Worm (Caenorhabditis elegans) whole organism, L1 larva: Measurements from ENCODE around the gene E04D5.5.
A peak's percentile ranks its signal among the peaks of the same experiment; 100 is the strongest.

Source experiments
- C04F5.9 ChIP-seq: sonication (generic microtip); optimal IDR thresholded peaks from 2 replicates; lab custom pipeline; 2016; ENCODE audit warnings: missing genetic modification characterization, missing compliant biosample characterization
- C16A3.4 ChIP-seq: fragments of 150-350 bp; optimal IDR thresholded peaks from 2 replicates; lab custom pipeline; 2014; ENCODE audit warnings: missing biosample characterization, missing genetic modification characterization
- C34B4.2 ChIP-seq: sonication (generic microtip); optimal IDR thresholded peaks from 2 replicates; lab custom pipeline; 2017; ENCODE audit warnings: mild to moderate bottlenecking, missing genetic modification characterization, missing compliant biosample characterization
- F16B12.6 ChIP-seq: fragments of 150-350 bp; optimal IDR thresholded peaks from 2 replicates; lab custom pipeline; 2014; ENCODE audit warnings: missing biosample characterization, missing genetic modification characterization
- Y116A8C.19 ChIP-seq: sonication (generic microtip); optimal IDR thresholded peaks from 2 replicates; lab custom pipeline; 2016; ENCODE audit warnings: missing compliant biosample characterization, missing genetic modification characterization, borderline replicate concordance
- aly-2 ChIP-seq: fragments of 150-350 bp; optimal IDR thresholded peaks from 2 replicates; lab custom pipeline; 2014; ENCODE audit warnings: missing biosample characterization, missing genetic modification characterization
- ama-1 ChIP-seq: fragments of 150-350 bp; optimal IDR thresholded peaks from 2 replicates; lab custom pipeline; 2014
- blmp-1 ChIP-seq: fragments of 150-350 bp; optimal IDR thresholded peaks from 2 replicates; lab custom pipeline; 2014; ENCODE audit warnings: missing biosample characterization, missing genetic modification characterization
- ceh-63 ChIP-seq: fragments of 200-800 bp; sonication (Bioruptor generic); optimal IDR thresholded peaks from 2 replicates; lab custom pipeline; 2018; ENCODE audit warnings: mild to moderate bottlenecking, missing genetic modification characterization, missing compliant biosample characterization
- ceh-8 ChIP-seq: fragments of 200-800 bp; sonication (Bioruptor generic); optimal IDR thresholded peaks from 2 replicates; lab custom pipeline; 2018; ENCODE audit warnings: mild to moderate bottlenecking, missing genetic modification characterization, moderate library complexity, missing compliant biosample characterization
- ceh-90 ChIP-seq: sonication (generic microtip); optimal IDR thresholded peaks from 2 replicates; lab custom pipeline; 2016; ENCODE audit warnings: missing genetic modification characterization, missing compliant biosample characterization
- dsc-1 ChIP-seq: sonication (generic microtip); optimal IDR thresholded peaks from 2 replicates; lab custom pipeline; 2016; ENCODE audit warnings: mild to moderate bottlenecking, missing genetic modification characterization, missing compliant biosample characterization
- efl-1 ChIP-seq, 4 experiments: fragments of 150-350 bp; optimal IDR thresholded peaks in 3 of 4; peaks in 1 of 4; 1 replicate in 1 of 4; 2 replicates in 3 of 4; lab custom pipeline; 2014; ENCODE audit warnings: missing biosample characterization in 2 of 4, missing genetic modification characterization in 2 of 4, missing genetic modification reagents in 2 of 4
- efl-3 ChIP-seq: fragments of 200-800 bp; sonication (Bioruptor generic); optimal IDR thresholded peaks from 2 replicates; lab custom pipeline; 2018; ENCODE audit warnings: mild to moderate bottlenecking, missing genetic modification characterization, missing compliant biosample characterization
- egl-13 ChIP-seq: sonication (generic microtip); optimal IDR thresholded peaks from 2 replicates; lab custom pipeline; 2016; ENCODE audit warnings: missing genotype, missing genetic modification reagents, missing genetic modification characterization, missing compliant biosample characterization
- elt-3 ChIP-seq, 6 experiments: fragments of 150-350 bp in 1 of 6; sonication (generic microtip); optimal IDR thresholded peaks; 2 replicates each; lab custom pipeline; 2017 to 2018; ENCODE audit warnings: missing biosample characterization in 6 of 6, missing genetic modification characterization in 6 of 6, inconsistent platforms in 1 of 6
- fkh-10 ChIP-seq: sonication (generic microtip); optimal IDR thresholded peaks from 2 replicates; lab custom pipeline; 2017; ENCODE audit warnings: missing biosample characterization, missing genetic modification reagents, missing genetic modification characterization
- fkh-8 ChIP-seq: sonication (generic microtip); optimal IDR thresholded peaks from 2 replicates; lab custom pipeline; 2016; ENCODE audit warnings: mild to moderate bottlenecking, missing genetic modification characterization, missing compliant biosample characterization
- hlh-4 ChIP-seq: sonication (generic microtip); optimal IDR thresholded peaks from 2 replicates; lab custom pipeline; 2016; ENCODE audit warnings: mild to moderate bottlenecking, missing genetic modification characterization, missing compliant biosample characterization
- hpl-2 ChIP-seq: fragments of 150-350 bp; optimal IDR thresholded peaks from 2 replicates; lab custom pipeline; 2014; ENCODE audit warnings: missing biosample characterization, missing genetic modification reagents, missing genetic modification characterization
- irx-1 ChIP-seq: sonication (generic microtip); optimal IDR thresholded peaks from 2 replicates; lab custom pipeline; 2016; ENCODE audit warnings: missing genetic modification characterization, missing compliant biosample characterization
- isw-1 ChIP-seq: fragments of 200-800 bp; sonication (Bioruptor generic); IDR thresholded peaks from 2 replicates; pipeline ENCODE4 v1.3.6; 2022; ENCODE audit warnings: missing genetic modification characterization, missing compliant biosample characterization
- jun-1 ChIP-seq: fragments of 150-350 bp; optimal IDR thresholded peaks from 2 replicates; lab custom pipeline; 2014; ENCODE audit warnings: missing biosample characterization, missing genetic modification reagents, missing genetic modification characterization
- lin-13 ChIP-seq: fragments of 150-350 bp; optimal IDR thresholded peaks from 2 replicates; lab custom pipeline; 2014; ENCODE audit warnings: missing biosample characterization, missing genetic modification reagents, missing genetic modification characterization
- lin-14 ChIP-seq: fragments of 200-800 bp; sonication (Bioruptor generic); optimal IDR thresholded peaks from 2 replicates; lab custom pipeline; 2018; ENCODE audit warnings: mild to moderate bottlenecking, missing genetic modification characterization, moderate library complexity, missing compliant biosample characterization
- lin-15B ChIP-seq: fragments of 150-350 bp; sonication (generic microtip); optimal IDR thresholded peaks from 3 replicates; lab custom pipeline; 2014; ENCODE audit warnings: missing biosample characterization, missing genetic modification characterization
- lin-39 ChIP-seq: fragments of 150-350 bp; optimal IDR thresholded peaks from 2 replicates; lab custom pipeline; 2014; ENCODE audit warnings: missing biosample characterization, missing genetic modification reagents, missing genetic modification characterization
- lir-3 ChIP-seq: sonication (generic microtip); optimal IDR thresholded peaks from 2 replicates; lab custom pipeline; 2016; ENCODE audit warnings: mild to moderate bottlenecking, missing genetic modification characterization, moderate library complexity, missing compliant biosample characterization; ENCODE audit not compliant: poor library complexity
- lsy-2 ChIP-seq, 2 experiments: fragments of 150-350 bp; optimal IDR thresholded peaks; 2 replicates each; lab custom pipeline; 2014; ENCODE audit warnings: missing biosample characterization in 2 of 2, missing genetic modification characterization in 2 of 2
- mep-1 ChIP-seq: fragments of 150-350 bp; optimal IDR thresholded peaks from 2 replicates; lab custom pipeline; 2014; ENCODE audit warnings: missing biosample characterization, missing genetic modification characterization
- nhr-12 ChIP-seq: sonication (generic microtip); optimal IDR thresholded peaks from 2 replicates; lab custom pipeline; 2017; ENCODE audit warnings: missing biosample characterization, missing genetic modification characterization
- nhr-19 ChIP-seq: fragments of 200-800 bp; sonication (Bioruptor generic); conservative IDR thresholded peaks from 2 replicates; pipeline ENCODE4 v1.3.6; 2022; ENCODE audit warnings: missing genetic modification characterization, missing compliant biosample characterization
- nhr-237 ChIP-seq: fragments of 150-350 bp; optimal IDR thresholded peaks from 2 replicates; lab custom pipeline; 2014; ENCODE audit warnings: missing biosample characterization, missing genetic modification characterization
- nhr-28 ChIP-seq: fragments of 150-350 bp; optimal IDR thresholded peaks from 2 replicates; lab custom pipeline; 2014; ENCODE audit warnings: missing biosample characterization, missing genetic modification characterization
- nhr-47 ChIP-seq: sonication (generic microtip); optimal IDR thresholded peaks from 2 replicates; lab custom pipeline; 2016; ENCODE audit warnings: mild to moderate bottlenecking, missing genetic modification characterization, moderate library complexity, missing compliant biosample characterization
- nhr-76 ChIP-seq: sonication (generic microtip); optimal IDR thresholded peaks from 2 replicates; lab custom pipeline; 2017; ENCODE audit warnings: missing biosample characterization, missing genetic modification characterization
- nhr-77 ChIP-seq: fragments of 150-350 bp; optimal IDR thresholded peaks from 2 replicates; lab custom pipeline; 2014; ENCODE audit warnings: missing biosample characterization, missing genetic modification characterization
- nhr-84 ChIP-seq: sonication (generic microtip); optimal IDR thresholded peaks from 2 replicates; lab custom pipeline; 2017; ENCODE audit warnings: missing biosample characterization, missing genetic modification characterization
- nhr-85 ChIP-seq: sonication (generic microtip); peaks from one replicate; lab custom pipeline; 2016; ENCODE audit warnings: missing genetic modification characterization, inconsistent platforms, missing compliant biosample characterization
- pag-3 ChIP-seq: sonication (generic microtip); optimal IDR thresholded peaks from 2 replicates; lab custom pipeline; 2017; ENCODE audit warnings: missing genetic modification characterization, mild to moderate bottlenecking, missing compliant biosample characterization, antibody characterized with exemption, borderline replicate concordance; ENCODE audit not compliant: insufficient read depth
- snu-23 ChIP-seq: sonication (generic microtip); optimal IDR thresholded peaks from 2 replicates; lab custom pipeline; 2016; ENCODE audit warnings: missing genetic modification characterization, missing compliant biosample characterization
- sup-37 ChIP-seq: fragments of 200-800 bp; sonication (Bioruptor generic); optimal IDR thresholded peaks from 2 replicates; lab custom pipeline; 2018; ENCODE audit warnings: mild to moderate bottlenecking, missing genetic modification characterization, missing compliant biosample characterization
- swsn-7 ChIP-seq: sonication (generic microtip); optimal IDR thresholded peaks from 2 replicates; lab custom pipeline; 2016; ENCODE audit warnings: missing genetic modification characterization, missing compliant biosample characterization
- tlp-1 ChIP-seq: fragments of 150-350 bp; optimal IDR thresholded peaks from 2 replicates; lab custom pipeline; 2014; ENCODE audit warnings: missing biosample characterization, missing genetic modification characterization
- unc-130 ChIP-seq: fragments of 150-350 bp; optimal IDR thresholded peaks from 2 replicates; lab custom pipeline; 2017; ENCODE audit warnings: missing biosample characterization, missing genetic modification characterization, inconsistent platforms
- unc-30 ChIP-seq: sonication (generic microtip); optimal IDR thresholded peaks from 2 replicates; lab custom pipeline; 2017; ENCODE audit warnings: missing biosample characterization, missing genetic modification characterization
- unc-86 ChIP-seq: sonication (generic microtip); optimal IDR thresholded peaks from 2 replicates; lab custom pipeline; 2016; ENCODE audit warnings: missing genetic modification characterization, missing compliant biosample characterization
- unc-98 ChIP-seq: fragments of 200-800 bp; sonication (Bioruptor generic); IDR thresholded peaks from 2 replicates; pipeline ENCODE4 v1.3.6; 2022; ENCODE audit warnings: missing genetic modification characterization, missing compliant biosample characterization
- vab-15 ChIP-seq: sonication (generic microtip); optimal IDR thresholded peaks from 2 replicates; lab custom pipeline; 2017; ENCODE audit warnings: missing genotype, mild to moderate bottlenecking, missing genetic modification characterization, missing compliant biosample characterization
- ztf-11 ChIP-seq, 2 experiments: sonication (generic microtip); optimal IDR thresholded peaks; 2 replicates each; lab custom pipeline; 2016 to 2017; ENCODE audit warnings: missing genetic modification characterization in 2 of 2, missing biosample characterization in 1 of 2, missing compliant biosample characterization in 1 of 2

Gene E04D5.5

ce11 chrII:10373536-10374169 is 37.4 kb upstream of the E04D5.5 start:
- TF ChIP-seq swsn-7: peak; percentile 13
- TF ChIP-seq tlp-1: no peak
- TF ChIP-seq nhr-237 (tag; lab: Kevin White, UChicago): no peak
- TF ChIP-seq lin-39 (tag; lab: Kevin White, UChicago): no peak
- no peak for TF ChIP-seq C16A3.4 (tag; lab: Kevin White, UChicago)
- TF ChIP-seq fkh-8 (tag; lab: Kevin White, UChicago): no peak
- TF ChIP-seq snu-23: peak; percentile 10
- TF ChIP-seq nhr-76 (tag; lab: Kevin White, UChicago): no peak
- TF ChIP-seq nhr-12 (tag; lab: Kevin White, UChicago): no peak
- TF ChIP-seq unc-130 (tag; lab: Kevin White, UChicago): no peak
- TF ChIP-seq lin-14 (GFP tag; lab: Kevin White, UChicago): peak; percentile 68
- peak; percentile 38 for TF ChIP-seq blmp-1 (tag; lab: Kevin White, UChicago)
- peak; percentile 26 for TF ChIP-seq mep-1 (tag; lab: Kevin White, UChicago)
- TF ChIP-seq nhr-47 (tag; lab: Kevin White, UChicago): peak; percentile 13
- peak in 1 of 2 experiments; percentile 9 for TF ChIP-seq lsy-2 (tag; optimal IDR thresholded peaks at IDR 0.05; lab: Kevin White, UChicago)
- TF ChIP-seq nhr-84 (tag; lab: Kevin White, UChicago): no peak
- TF ChIP-seq lin-15B: no peak
- no peak for TF ChIP-seq F16B12.6
- TF ChIP-seq jun-1 (tag; lab: Kevin White, UChicago): no peak
- no peak for TF ChIP-seq pag-3 (tag; lab: Kevin White, UChicago)
- TF ChIP-seq egl-13 (tag; lab: Kevin White, UChicago): no peak
- no peak for TF ChIP-seq unc-98 (GFP tag; lab: Robert Waterston, UW)
- TF ChIP-seq isw-1 (GFP tag; lab: Robert Waterston, UW): no peak
- no peak for TF ChIP-seq lir-3
- no peak for TF ChIP-seq fkh-10 (GFP tag; lab: Kevin White, UChicago)
- peak; percentile 9 for TF ChIP-seq dsc-1 (tag; lab: Kevin White, UChicago)
- no peak for TF ChIP-seq Y116A8C.19 (tag; lab: Kevin White, UChicago)
- no peak for TF ChIP-seq ceh-90 (tag; lab: Kevin White, UChicago)
- no peak for TF ChIP-seq vab-15
- TF ChIP-seq nhr-28: no peak
- no peak for TF ChIP-seq hlh-4 (tag; lab: Kevin White, UChicago)
- no peak for TF ChIP-seq nhr-19 (GFP tag; lab: Robert Waterston, UW)
- peak in 1 of 2 experiments; percentile 15 for TF ChIP-seq ztf-11 (tag; optimal IDR thresholded peaks at IDR 0.05; lab: Kevin White, UChicago)
- TF ChIP-seq C04F5.9 (tag; lab: Kevin White, UChicago): no peak
- no peak for TF ChIP-seq sup-37 (GFP tag; lab: Kevin White, UChicago)
- TF ChIP-seq ceh-8 (GFP tag; lab: Kevin White, UChicago): peak; percentile 38

DNA sequence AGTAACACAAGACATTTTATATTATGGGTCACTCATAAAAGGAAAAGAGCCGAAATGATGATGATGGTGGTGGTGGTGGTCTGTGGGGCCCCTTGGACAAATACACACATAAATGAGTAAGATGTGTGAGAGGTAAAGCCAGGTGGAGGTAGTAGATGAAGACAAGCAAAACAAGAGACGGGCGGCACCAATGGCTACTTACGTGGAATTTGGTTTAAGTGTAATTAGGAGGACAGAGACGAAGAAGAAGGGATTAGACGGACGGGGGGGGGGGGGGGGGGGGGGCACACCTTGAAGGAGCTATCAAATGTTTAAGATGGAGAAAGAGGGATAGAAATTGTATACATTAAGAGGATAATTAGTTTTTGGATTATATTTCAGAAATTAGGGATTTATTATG is 36.3 kb upstream of the E04D5.5 start:
- TF ChIP-seq unc-30 (tag; lab: Kevin White, UChicago): no peak
- no peak for TF ChIP-seq lin-13
- no peak for TF ChIP-seq ceh-63 (GFP tag; lab: Kevin White, UChicago)

DNA sequence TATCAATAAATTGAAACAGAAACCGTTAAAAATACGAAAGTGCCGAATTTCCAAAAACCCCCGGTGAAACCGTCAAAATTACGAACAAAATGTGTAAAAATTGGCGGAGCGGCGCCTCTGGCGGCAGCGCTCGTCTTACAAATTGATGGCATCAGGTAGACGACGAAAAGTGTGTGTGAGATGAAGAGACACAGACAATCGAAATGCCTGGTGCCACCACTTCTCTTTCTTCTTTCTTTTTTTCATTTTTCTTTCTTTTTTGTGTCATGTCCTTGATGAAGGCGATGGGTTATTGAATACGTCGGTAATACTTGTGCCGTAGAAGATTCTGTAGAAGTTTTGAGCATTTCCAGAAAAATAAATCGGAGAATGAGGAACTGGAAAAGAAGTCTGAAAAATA is 33.2 kb upstream of the E04D5.5 start:
- peak; percentile 28 for TF ChIP-seq snu-23
- no peak for TF ChIP-seq vab-15
- no peak for TF ChIP-seq hpl-2 (GFP tag; lab: Kevin White, UChicago)
- TF ChIP-seq aly-2 (tag; lab: Kevin White, UChicago): no peak
- no peak for TF ChIP-seq nhr-12 (tag; lab: Kevin White, UChicago)
- TF ChIP-seq C34B4.2 (tag; lab: Kevin White, UChicago): no peak
- TF ChIP-seq C16A3.4 (tag; lab: Kevin White, UChicago): no peak
- TF ChIP-seq pag-3 (tag; lab: Kevin White, UChicago): peak; percentile 65
- no peak for TF ChIP-seq efl-3 (GFP tag; lab: Kevin White, UChicago)
- TF ChIP-seq mep-1 (tag; lab: Kevin White, UChicago): no peak
- TF ChIP-seq irx-1 (tag; lab: Kevin White, UChicago): no peak
- no peak for TF ChIP-seq ama-1 (lab: Kevin White, UChicago)
- TF ChIP-seq isw-1 (GFP tag; lab: Robert Waterston, UW): no peak
- TF ChIP-seq efl-1 (optimal IDR thresholded peaks at IDR 0.05; lab: Kevin White, UChicago): no peak
- TF ChIP-seq efl-1 (GFP tag; optimal IDR thresholded peaks at IDR 0.05 in 1 of 2; lab: Kevin White, UChicago): peak in 1 of 2 experiments; percentile 71
- no peak for TF ChIP-seq nhr-77 (tag; lab: Kevin White, UChicago)
- TF ChIP-seq nhr-85: no peak
- TF ChIP-seq unc-86 (tag; lab: Kevin White, UChicago): no peak
- TF ChIP-seq swsn-7: no peak
- no peak for TF ChIP-seq elt-3 (tag; optimal IDR thresholded peaks at IDR 0.05; lab: Kevin White, UChicago)
